Worm (Caenorhabditis elegans): Measurements from ENCODE around the gene pqn-32.

Gene pqn-32

ce11 chrII:13083752-13084214, 24.0 kb upstream of the pqn-32 start, which contains the start of the genes Y81G3A.1 and gcn-2 (continued):
- TF ChIP-seq lin-39 (tag; optimal IDR thresholded peaks at IDR 0.05) (peak; percentile 9), sox-4 (tag; optimal IDR thresholded peaks at IDR 0.05) (no peak), snu-23 (GFP tag; optimal IDR thresholded peaks at IDR 0.05) (peak; percentile 66), xbp-1 (tag; optimal IDR thresholded peaks at IDR 0.05) (peak; percentile 60), ceh-82 (tag; optimal IDR thresholded peaks at IDR 0.05) (peak; percentile 50 to 64 (median 62)), nhr-71 (tag; optimal IDR thresholded peaks at IDR 0.05) (peak; percentile 71), nhr-19 (GFP tag; conservative IDR thresholded peaks at IDR 0.05) (peak; percentile 69), ztf-4 (tag; optimal IDR thresholded peaks at IDR 0.05) (no peak), nhr-20 (tag; optimal IDR thresholded peaks at IDR 0.05) (peak; percentile 51)

ce11 chrII:13085951-13086350, 21.9 kb upstream of the pqn-32 start:
- no peak for TF ChIP-seq efl-1 (optimal IDR thresholded peaks at IDR 0.05)
- TF ChIP-seq efl-1 (GFP tag; optimal IDR thresholded peaks at IDR 0.05 in 1 of 2), result peak in 1 of 2 experiments; percentile 54
- TF ChIP-seq fos-1 (tag; optimal IDR thresholded peaks at IDR 0.05), result no peak
- no peak for TF ChIP-seq C04F5.9 (tag; optimal IDR thresholded peaks at IDR 0.05)
- no peak for TF ChIP-seq irx-1 (tag; optimal IDR thresholded peaks at IDR 0.05)

DNA sequence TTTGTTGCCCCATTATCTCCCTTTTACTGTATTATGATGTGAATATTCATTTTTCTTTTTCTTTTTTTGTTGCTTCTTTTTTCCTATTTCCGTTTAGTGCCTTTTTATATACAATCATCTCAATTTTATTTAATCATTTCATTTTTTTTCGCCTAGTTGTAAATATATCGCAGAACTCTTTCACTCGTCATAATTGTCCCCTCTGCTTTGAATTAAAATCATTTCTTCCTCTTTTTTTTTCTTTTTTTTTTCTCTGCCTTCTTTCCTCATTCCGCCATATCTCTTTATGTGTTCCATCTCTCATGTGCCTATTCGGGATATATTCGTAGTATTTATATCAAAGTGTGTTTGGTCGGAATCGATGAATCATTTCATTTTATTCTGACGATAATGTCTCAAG, 16.7 kb upstream of the pqn-32 start, which contains the start of gene Y81G3A.4:
Y81G3A.4 (plus strand) TSS at position 301 of the 400 bp plus-strand sequence.
- TF ChIP-seq hlh-4 (tag; optimal IDR thresholded peaks at IDR 0.05) (no peak), ceh-63 (GFP tag; optimal IDR thresholded peaks at IDR 0.05) (no peak), C34B4.2 (tag; optimal IDR thresholded peaks at IDR 0.05) (no peak), tbx-2 (tag; optimal IDR thresholded peaks at IDR 0.05) (no peak), jun-1 (tag; optimal IDR thresholded peaks at IDR 0.05) (no peak), mdl-1 (tag; optimal IDR thresholded peaks at IDR 0.05) (no peak), ets-5 (GFP tag; IDR thresholded peaks at IDR 0.05) (no peak), nhr-19 (GFP tag; conservative IDR thresholded peaks at IDR 0.05) (no peak), nhr-20 (tag; optimal IDR thresholded peaks at IDR 0.05) (no peak), elt-2 (tag; optimal IDR thresholded peaks at IDR 0.05) (no peak), nhr-47 (tag; optimal IDR thresholded peaks at IDR 0.05) (no peak), snpc-4 (tag; optimal IDR thresholded peaks at IDR 0.05) (no peak), irx-1 (tag; optimal IDR thresholded peaks at IDR 0.05) (no peak), nhr-77 (tag; optimal IDR thresholded peaks at IDR 0.05) (no peak), lin-39 (tag; optimal IDR thresholded peaks at IDR 0.05) (no peak), egl-13 (tag; optimal IDR thresholded peaks at IDR 0.05) (no peak), fos-1 (tag; optimal IDR thresholded peaks at IDR 0.05) (no peak), zip-4 (GFP tag; optimal IDR thresholded peaks at IDR 0.05) (no peak), mef-2 (tag; optimal IDR thresholded peaks at IDR 0.05) (no peak), sox-4 (tag; optimal IDR thresholded peaks at IDR 0.05) (no peak)

DNA sequence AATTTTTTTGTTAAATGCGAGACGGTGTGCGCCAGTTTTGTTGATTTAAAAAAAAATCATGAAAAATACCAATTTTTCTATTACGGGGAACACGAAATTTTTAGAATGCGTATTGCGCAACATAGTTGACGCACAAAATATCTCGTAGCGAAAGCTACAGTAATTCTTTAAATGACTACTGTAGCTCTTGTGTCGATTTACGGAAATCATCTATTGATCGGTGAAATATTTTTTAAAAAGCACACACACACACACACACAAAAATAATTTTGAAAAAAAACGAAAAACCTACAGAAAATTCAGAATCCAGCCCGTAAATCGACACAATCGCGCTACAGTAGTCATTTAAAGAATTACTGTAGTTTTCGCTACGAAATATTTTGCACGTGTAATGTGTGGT, 16.0 kb upstream of the pqn-32 start:
- TF ChIP-seq grh-1 (GFP tag; IDR thresholded peaks at IDR 0.05) (no peak), lin-39 (tag; optimal IDR thresholded peaks at IDR 0.05) (no peak), fkh-4 (tag; optimal IDR thresholded peaks at IDR 0.05; ENCODE audit: borderline replicate concordance) (no peak), skn-1 (tag; optimal IDR thresholded peaks at IDR 0.05) (no peak), efl-1 (optimal IDR thresholded peaks at IDR 0.05) (no peak), efl-1 (GFP tag; optimal IDR thresholded peaks at IDR 0.05 in 1 of 2) (no peak), Y116A8C.19 (tag; optimal IDR thresholded peaks at IDR 0.05; ENCODE audit: borderline replicate concordance) (no peak), unc-62 (GFP tag; optimal IDR thresholded peaks at IDR 0.05) (no peak), F16B12.6 (tag; optimal IDR thresholded peaks at IDR 0.05) (no peak), nhr-11 (tag; optimal IDR thresholded peaks at IDR 0.05) (no peak), nhr-28 (tag; optimal IDR thresholded peaks at IDR 0.05) (no peak), egl-27 (tag; optimal IDR thresholded peaks at IDR 0.05) (no peak), snu-23 (GFP tag; optimal IDR thresholded peaks at IDR 0.05) (no peak)

Data from whole organism, L1 larva.